Fruit fly (Drosophila melanogaster) whole organism, larva: ENCODE results near the gene CG2930.

Experiments
- noc ChIP-seq: fragments of 200-800 bp; sonication (Bioruptor generic); optimal IDR thresholded peaks from 3 replicates; lab custom pipeline; 2019; ENCODE audit warnings: missing biosample characterization, mild to moderate bottlenecking, missing genetic modification characterization, moderate library complexity

CG2930 gene

DNA sequence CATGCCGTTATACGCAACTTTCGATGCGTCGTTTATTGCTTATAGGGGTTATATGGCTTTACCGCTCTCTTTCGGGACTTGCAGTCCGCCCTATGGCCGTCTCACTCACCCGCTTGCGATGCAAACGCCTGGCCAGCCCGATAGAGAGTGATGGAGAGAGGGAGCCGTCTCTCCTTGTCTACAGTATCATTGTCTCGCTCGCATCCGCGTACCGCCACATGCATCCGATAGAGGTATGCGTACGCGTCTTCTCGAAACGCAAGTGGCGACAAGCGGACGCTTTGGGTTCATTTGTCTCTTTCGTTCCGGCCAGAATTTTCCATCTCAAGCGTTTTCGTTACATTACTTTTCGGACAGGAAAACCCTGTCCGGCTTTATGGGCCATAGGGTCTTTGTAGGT is 7.6 kb upstream of the CG2930 start:
- TF ChIP-seq noc (tag; lab: Kevin White, UChicago): no peak

DNA sequence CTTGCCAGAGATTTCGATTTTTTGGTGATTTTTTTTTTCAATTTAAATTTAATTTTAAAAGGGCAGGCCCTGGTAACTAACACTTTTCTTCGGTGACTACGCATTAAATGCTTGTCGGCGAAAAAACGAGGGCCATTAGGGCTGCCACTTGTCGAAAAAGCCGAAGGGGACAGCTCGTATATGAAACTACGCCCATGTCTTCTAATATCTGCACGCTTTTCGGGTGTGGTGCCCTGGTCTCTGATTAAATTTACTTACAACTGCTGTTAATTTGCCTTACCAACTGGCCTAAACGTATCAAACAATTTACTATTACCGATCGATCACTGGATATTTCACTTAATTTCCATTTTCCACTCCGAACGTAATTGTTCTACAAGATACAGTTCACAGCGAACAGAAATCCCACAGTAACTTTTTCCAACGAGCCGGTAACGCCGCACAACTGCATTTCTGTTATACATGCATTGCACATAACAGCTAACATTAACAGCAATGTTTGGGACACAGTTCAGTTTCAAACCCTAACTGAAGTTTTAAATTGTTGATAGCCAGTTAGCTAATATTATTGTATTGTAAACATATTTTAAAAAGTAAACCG is 6.4 kb upstream of the CG2930 start:
- no peak for TF ChIP-seq noc (tag; lab: Kevin White, UChicago)

DNA sequence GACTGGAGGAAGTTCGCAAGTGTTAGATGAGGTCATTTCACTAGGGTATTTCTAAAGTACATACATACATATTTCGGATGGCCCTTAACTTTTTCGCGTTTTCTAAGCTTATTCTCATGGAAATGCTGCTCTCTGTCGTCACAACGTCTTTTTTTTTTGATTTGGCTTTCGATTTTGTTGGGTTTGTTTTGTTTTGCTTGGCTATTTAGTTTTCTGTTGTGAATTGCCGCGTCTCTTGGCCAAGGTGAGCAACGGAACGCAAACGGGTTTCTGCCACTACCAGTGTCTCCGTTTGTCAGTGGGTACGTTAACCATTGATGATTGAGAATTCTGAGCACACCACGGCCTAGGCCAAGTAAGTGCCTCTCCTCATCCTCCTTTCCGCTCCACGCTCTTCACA is 2.7 kb upstream of the CG2930 start:
- no peak for TF ChIP-seq noc (tag; lab: Kevin White, UChicago)

DNA sequence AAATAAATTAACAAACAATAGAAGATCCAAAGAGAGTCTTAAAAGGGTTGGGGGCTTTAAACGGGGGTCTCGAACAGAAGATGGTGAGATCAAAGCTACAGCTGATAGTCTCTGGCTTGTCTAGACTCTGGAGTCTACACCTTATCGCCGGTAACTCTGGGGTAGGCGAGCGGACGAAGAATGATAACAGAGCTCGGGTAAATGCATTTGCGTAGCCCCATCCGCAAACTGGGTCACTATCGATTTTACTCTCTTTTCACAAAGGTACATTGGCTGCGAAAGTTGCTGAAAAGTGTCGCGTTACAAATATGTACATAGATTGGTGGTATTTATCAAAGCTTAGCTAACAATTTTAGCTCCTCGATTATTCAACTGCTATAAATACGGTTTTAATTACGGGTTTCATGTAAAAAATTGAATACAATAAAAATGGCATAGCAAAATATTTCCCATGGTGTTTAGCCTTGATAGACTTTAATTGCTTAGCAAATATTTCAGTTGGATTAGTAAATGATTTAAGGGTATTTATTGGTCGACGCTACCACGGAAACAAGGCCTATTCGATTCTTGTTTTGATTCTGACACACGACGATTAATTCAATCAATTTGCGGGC is 1.8 kb upstream of the CG2930 start:
- TF ChIP-seq noc (tag; lab: Kevin White, UChicago): no peak

DNA sequence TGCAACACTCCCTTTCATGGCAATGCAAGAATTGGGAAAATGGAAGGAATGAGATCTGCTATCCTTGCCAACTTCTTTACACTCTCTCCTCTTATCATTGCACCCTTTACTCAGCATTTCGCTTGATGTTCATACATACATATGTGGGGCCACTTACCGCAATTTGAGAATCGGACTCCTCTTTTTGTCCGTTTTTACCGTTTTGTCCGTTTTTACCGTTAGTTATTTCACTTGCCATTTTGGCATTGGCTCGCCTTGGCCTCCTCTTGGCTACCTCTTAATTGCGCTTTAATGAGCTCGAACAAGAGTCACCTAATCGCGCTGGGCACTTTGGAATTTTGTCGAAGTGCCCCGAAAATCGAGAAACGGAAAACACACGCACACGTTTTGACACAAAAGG is 991 bp upstream of the CG2930 start:
- TF ChIP-seq noc (tag; lab: Kevin White, UChicago): no peak

DNA sequence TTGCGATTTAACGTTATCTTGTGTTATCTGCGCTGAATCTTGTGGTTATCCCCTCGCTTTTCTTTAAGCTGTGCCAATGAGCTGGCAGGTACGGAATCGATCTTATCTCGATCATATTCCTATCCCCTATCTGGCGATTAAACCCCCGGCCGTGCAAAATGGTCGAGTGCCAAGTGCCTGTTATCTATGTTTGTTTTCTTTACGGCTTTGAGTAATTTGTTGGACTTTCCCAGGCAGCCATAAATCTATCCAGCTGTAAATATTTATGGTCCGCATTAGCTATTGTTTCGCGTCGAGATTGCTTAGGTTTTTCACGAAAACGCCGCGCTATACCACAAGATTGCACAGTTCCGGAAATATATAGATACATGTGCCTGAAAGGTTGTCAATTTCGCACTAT is 319 bp downstream of the CG2930 start:
- TF ChIP-seq noc (tag; lab: Kevin White, UChicago): peak; percentile 70

DNA sequence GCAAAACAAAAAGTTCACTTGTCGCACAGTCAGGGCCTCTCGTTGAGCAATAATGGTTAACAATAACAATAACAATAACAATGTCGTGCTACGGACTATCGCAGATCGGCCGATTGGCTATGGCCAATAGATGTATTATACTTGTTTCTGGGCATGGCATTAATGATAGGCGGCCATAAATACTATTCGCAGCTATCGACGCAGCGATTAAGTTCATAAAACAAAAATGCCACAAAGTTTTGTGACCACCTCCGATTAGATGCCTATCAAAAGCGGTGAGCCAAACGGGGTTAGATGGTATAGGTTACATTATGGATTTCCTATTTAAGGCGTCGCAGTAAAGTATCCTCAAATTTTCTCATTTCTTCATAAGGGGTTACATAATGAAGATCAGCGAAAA is 1.8 kb downstream of the CG2930 start:
- peak; percentile 52 for TF ChIP-seq noc (tag; lab: Kevin White, UChicago)

DNA sequence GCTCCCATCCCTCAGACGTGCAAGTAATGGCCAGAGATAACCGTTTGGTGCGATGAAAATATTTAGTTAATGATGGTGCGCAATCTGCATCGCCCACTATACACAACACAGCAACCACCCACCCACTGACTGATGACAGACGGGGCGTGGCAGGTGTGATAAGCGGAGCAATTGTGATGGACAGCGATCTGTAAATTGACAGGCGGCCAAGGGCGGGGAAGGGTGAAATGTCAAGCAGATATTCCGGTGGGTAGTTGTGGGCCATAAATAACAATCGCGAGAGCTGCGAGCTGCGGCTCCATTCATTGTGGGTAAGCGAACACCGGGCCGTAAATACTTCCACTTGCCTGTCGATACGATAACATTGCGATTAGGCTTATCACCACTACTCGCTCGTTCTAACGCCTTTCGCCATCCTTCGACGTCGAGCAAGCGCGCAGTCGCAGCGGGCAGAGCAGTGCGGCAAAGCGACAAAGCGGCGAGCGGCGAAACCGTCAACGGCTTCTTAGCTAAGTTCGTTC is 3.2 kb downstream of the CG2930 start, which contains the start of gene yin:
TSS of gene yin (minus strand) at position 51 of the 521 bp plus-strand sequence.
- peak; percentile 18 for TF ChIP-seq noc (tag; lab: Kevin White, UChicago)

DNA sequence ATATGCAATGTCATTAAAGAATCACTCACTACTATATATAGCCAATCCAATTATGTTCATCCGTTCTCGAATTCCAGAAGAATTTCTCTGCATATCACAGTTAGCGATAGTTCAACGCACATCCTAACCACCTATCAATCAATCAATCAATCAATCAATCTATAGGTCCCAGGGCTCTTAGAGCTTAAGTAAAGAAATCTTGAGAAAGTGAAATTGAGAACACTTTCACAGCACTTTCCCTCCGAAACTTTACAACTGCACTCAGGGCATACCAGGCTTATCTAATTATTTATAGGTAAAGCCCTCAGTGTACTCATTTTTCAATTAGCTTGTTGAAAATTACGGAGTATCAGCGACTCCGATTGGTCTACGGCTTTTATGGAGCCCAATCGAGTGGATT is 5.7 kb downstream of the CG2930 start:
- no peak for TF ChIP-seq noc (tag; lab: Kevin White, UChicago)

DNA sequence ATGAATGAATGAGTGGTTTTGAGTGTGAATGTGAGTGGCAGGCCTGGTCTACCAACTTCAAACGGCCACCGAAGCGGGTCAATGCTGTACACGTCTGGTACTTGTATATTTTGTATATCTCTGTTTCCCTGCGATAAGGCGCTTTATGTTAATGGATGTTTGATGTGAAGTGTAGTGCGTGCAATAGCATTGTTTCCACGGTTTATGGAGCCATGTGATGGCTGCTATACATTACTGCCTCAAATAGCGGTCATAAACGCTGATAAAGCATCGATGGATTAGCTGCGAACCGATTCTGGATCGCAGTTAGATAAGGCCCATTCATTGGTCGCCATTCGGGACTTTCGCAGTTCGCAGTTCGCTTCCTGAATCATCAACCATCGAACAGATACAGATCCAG is 6.2 kb downstream of the CG2930 start:
- TF ChIP-seq noc (tag; lab: Kevin White, UChicago): no peak

DNA sequence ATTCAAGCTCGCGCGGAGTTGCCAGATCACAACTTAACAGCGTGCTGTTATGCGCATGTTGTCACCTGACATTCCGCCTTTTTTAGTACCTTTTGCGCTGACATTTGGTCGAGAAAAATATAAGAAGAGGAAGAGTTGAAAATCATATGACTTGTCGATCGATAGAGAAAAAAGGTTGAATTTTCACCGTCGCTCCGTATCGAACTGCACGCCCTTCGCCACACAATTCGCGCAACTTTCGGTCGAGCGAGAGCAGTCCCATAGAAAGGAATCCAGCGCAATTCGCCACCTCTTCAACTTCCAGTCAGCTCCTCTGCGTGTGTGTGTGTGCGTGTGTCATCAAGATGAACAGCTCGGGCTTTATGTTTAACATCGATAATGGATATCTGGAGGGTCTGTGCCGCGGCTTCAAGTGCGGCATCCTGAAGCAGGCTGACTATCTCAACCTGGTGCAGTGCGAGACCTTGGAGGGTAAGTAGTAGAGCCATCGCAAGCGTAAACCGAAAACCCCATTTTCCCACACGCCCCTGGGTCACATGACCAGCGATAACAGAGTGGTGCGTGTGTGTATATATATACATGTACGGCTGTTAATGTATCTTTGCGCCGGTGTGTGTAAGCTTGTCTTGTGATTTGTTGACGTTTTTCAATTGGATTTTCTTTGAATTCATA is 12.0 kb downstream of the CG2930 start, which contains the start of gene VhaAC39-1:
TSS of gene VhaAC39-1 (plus strand) at position 104 of the 672 bp plus-strand sequence.
- TF ChIP-seq noc (tag; lab: Kevin White, UChicago): peak; percentile 2

DNA sequence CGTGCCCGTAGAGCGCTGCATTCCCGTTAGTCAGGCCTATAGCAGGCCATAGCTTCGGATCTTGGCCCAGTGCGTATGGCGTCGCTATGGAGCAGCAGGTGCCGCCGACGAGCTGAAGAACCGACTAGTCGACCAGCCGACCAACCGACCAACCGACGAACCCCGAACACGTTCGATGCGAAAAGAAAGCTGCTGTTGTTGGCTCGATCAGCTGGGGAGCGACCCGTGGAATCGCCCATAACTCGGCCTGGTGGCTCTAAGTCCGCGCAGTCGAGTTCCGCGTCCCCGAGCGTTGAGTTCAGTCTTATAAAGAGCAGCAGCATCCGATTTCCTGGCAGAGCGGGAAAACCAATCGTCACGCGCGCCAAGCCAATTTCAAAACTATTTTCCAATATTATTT is 15.1 kb downstream of the CG2930 start, which contains the start of gene CG15239:
TSS of gene CG15239 (plus strand) at position 265 of the 400 bp plus-strand sequence.
- TF ChIP-seq noc (tag; lab: Kevin White, UChicago): no peak

DNA sequence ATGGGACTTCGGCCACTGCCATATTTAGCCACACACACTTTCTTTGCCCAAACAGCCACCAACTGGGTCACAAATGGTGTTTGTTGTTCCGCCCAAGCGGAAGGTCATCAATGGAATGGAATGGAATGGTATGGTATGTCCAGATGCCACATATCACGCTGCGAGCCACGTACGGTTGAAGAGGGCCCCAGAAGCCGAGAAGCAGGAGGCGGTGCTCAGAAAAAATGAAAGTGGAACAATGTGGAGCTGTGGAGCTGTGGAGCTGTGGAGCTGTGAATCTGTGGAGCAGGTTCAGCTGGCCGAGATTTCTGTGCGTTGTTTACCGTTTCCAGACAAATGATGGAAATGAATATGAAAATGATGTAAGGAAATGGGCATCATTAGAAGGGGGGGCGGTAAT is 18.0 kb downstream of the CG2930 start:
- no peak for TF ChIP-seq noc (tag; lab: Kevin White, UChicago)

DNA sequence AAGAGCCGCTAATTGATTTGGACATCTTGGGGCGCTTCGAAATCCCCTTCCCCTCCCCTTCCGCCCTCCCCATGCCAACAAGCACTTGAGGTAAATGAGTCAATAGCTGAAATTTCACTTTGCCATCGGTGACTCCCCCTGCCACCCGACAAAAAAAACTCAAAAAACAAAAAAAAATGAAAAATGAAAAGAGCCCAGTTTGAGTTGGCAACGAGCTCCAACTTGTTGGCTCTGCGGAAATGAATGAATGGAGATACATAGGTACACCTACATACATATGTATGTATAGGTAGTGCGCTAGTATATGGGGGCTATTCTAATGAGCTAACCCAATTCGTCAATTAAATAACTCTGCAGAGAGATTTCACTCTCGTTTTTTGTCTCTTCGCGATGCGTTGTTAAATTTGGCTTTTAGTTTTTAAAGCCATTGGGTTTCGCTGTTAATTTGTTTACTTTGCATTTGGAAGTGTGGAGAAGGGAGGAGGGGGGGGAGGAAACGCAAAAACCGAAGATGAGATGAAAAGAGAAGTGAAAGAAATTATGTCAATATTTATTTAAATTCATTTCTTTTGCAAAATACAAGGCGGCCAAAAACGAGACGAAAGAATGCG is 18.9 kb downstream of the CG2930 start:
- TF ChIP-seq noc (tag; lab: Kevin White, UChicago): no peak

DNA sequence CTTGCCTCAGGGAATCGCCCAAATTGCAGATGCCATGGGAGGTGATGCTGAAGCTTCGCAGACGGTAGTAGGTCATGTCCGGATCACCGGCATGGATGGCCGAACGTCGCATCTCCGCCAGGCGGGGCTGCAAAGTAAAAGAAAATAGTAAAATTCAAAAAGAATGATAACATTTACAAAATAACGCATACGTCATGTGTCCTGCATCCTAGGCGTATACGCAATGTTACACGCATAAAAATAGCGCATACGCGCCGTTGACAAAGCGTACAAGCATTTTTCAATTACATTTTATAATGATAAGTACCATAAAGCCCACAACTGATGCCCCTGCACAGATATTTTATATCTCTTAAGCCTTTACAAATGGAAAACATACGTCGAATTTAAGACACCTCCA is 33.2 kb downstream of the CG2930 start:
- no peak for TF ChIP-seq noc (tag; lab: Kevin White, UChicago)

DNA sequence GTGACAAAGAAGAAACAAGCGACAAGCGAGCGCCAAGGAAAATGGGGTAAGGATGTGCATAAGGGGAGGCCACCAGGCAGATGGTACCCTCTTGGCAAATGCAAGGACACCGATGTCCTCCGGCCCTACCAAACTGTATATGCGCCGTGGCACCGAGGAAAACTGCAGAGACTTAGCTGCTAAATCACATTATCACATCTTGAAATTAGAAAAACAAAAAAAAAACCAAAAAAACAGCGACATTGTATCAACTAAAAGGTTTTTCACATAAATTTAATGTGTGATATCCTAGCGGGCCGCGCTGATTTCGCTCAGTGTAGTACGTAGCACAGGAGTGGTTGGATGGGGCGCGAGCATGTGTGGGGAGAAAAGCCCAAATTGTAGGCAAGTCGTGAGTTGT is 59.7 kb downstream of the CG2930 start:
- TF ChIP-seq noc (tag; lab: Kevin White, UChicago): no peak
